Worm (Caenorhabditis elegans): ENCODE measurements around the gene cdo-1.

Gene cdo-1

DNA sequence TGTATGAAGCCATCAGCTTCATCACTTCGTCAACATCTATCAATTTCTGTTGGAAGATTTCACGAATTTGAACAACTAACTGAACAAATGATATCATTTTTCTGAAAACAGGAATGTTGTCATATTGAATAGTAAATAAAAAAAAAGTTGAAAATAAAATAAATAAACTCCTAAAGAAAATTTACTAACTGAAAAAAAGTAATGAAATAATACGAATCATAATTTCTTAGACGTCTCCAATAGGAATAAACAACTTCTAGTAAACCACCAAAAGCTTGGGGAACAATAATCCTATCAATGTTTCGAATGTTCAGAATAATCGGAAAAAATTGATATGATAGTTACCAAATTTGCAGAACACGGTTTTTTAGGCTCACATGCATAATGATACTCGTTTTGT is at the start of gene cdo-1:
cdo-1 (minus strand) TSS at position 101 of the 400 bp plus-strand sequence.
- TF ChIP-seq T22C8.4 (GFP tag; IDR thresholded peaks at IDR 0.05) (no peak), med-1 (GFP tag; optimal IDR thresholded peaks at IDR 0.05; ENCODE audit: insufficient read depth) (no peak), cog-1 (tag; optimal IDR thresholded peaks at IDR 0.05) (no peak), ref-1 (GFP tag; conservative IDR thresholded peaks at IDR 0.05) (no peak), klf-2 (GFP tag; conservative IDR thresholded peaks at IDR 0.05) (no peak), flt-1 (GFP tag; IDR thresholded peaks at IDR 0.05) (no peak), ztf-29 (GFP tag; IDR thresholded peaks at IDR 0.05) (no peak), tab-1 (GFP tag; IDR thresholded peaks at IDR 0.05) (no peak), ztf-23 (GFP tag; IDR thresholded peaks at IDR 0.05) (no peak)

DNA sequence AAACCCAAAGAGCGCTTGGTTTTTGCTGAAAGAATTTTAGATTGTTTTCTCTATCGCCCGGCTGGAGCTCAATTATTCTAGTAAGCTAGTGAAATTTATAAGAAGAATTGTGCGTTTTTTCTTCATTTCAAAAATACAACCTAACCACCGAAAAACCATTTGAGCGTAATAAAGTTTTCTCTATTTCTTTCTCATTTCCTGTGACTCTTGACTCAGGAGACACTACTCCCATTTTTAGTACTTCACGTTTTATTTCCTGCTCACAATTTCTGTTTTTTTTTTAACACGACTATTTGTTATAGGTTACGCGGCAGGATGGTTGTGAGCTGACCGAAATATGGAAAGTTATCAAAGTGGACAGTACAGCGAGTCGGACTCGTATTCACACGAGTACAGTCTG is 49.6 kb upstream of the cdo-1 start, which contains the start of gene F35H12.6:
F35H12.6 (plus strand) TSS at position 301 of the 400 bp plus-strand sequence.
- TF ChIP-seq tab-1 (GFP tag; IDR thresholded peaks at IDR 0.05) (no peak), ref-1 (GFP tag; conservative IDR thresholded peaks at IDR 0.05) (no peak), ztf-29 (GFP tag; IDR thresholded peaks at IDR 0.05) (no peak), cog-1 (tag; optimal IDR thresholded peaks at IDR 0.05) (no peak), med-1 (GFP tag; optimal IDR thresholded peaks at IDR 0.05; ENCODE audit: insufficient read depth) (no peak), flt-1 (GFP tag; IDR thresholded peaks at IDR 0.05) (no peak), T22C8.4 (GFP tag; IDR thresholded peaks at IDR 0.05) (no peak), ztf-23 (GFP tag; IDR thresholded peaks at IDR 0.05) (no peak), klf-2 (GFP tag; conservative IDR thresholded peaks at IDR 0.05) (no peak)

DNA sequence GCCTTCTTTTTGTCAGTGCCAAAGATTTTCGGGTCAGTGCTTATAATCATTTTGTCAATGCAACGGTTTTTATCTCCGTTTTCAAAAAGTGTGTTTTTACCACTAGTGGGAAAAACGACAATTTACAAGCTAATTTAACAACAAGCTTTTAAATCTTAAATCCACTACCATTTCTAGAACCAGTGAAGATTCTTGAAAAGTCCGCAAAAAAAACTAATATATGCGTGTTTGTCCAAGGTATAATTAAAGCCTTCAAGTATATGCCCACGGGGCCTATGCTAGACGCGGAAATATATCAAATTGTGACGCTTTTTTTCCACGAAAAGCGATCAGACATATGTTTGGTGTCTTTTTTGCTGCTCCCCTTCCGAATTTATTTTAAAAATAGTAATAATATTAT is 49.2 kb upstream of the cdo-1 start:
- TF ChIP-seq ztf-29 (GFP tag; IDR thresholded peaks at IDR 0.05) (no peak), med-1 (GFP tag; optimal IDR thresholded peaks at IDR 0.05; ENCODE audit: insufficient read depth) (no peak), ref-1 (GFP tag; conservative IDR thresholded peaks at IDR 0.05) (no peak), T22C8.4 (GFP tag; IDR thresholded peaks at IDR 0.05) (no peak), klf-2 (GFP tag; conservative IDR thresholded peaks at IDR 0.05) (no peak), flt-1 (GFP tag; IDR thresholded peaks at IDR 0.05) (no peak), ztf-23 (GFP tag; IDR thresholded peaks at IDR 0.05) (no peak)

DNA sequence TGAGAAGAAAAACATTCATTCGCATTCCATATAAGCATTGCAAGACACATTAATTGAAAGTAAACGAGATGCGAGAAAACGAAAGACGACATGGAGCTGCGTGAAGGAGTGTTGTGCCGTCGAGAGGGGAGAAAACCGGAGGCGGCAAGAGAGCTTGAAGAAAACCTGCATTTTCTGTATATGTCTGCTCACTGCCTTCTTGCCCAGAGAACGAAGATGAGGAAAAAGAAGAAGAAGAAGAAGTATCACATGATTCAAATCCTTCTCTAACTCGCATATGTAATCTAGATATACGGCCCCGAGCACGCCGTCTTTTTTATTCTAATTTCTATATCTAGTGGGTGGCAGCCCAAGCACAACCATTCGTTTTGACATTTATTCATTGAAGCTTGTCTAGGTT is 47.0 kb upstream of the cdo-1 start:
- TF ChIP-seq ztf-29 (GFP tag; IDR thresholded peaks at IDR 0.05) = no peak
- TF ChIP-seq ztf-23 (GFP tag; IDR thresholded peaks at IDR 0.05) = no peak
- TF ChIP-seq ref-1 (GFP tag; conservative IDR thresholded peaks at IDR 0.05) = no peak
- no peak for TF ChIP-seq klf-2 (GFP tag; conservative IDR thresholded peaks at IDR 0.05)
- TF ChIP-seq T22C8.4 (GFP tag; IDR thresholded peaks at IDR 0.05) = no peak
- TF ChIP-seq tab-1 (GFP tag; IDR thresholded peaks at IDR 0.05) = no peak
- no peak for TF ChIP-seq flt-1 (GFP tag; IDR thresholded peaks at IDR 0.05)
- no peak for TF ChIP-seq med-1 (GFP tag; optimal IDR thresholded peaks at IDR 0.05; ENCODE audit: insufficient read depth)
- no peak for TF ChIP-seq cog-1 (tag; optimal IDR thresholded peaks at IDR 0.05)

DNA sequence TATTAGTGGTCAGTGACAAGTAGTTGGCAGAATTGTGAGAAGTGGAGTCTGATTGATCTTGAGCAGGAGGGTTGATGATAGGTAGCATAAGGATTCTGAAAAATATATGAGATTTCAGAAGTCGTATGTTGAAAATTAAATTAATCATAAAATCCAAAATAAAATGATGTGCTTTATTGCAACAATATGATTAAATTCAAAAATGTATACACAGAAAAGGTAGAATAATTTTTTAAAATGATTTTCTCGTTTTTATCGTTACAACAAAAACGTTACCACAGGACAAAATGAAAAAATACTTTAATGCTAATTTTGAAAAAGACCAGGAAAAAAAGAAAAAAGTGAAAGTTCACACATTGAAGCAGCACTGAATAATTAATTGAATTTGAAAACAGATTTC is 39.1 kb upstream of the cdo-1 start, which contains the start of gene ZC13.10:
ZC13.10 (minus strand) TSS at position 101 of the 400 bp plus-strand sequence.
- TF ChIP-seq cog-1 (tag; optimal IDR thresholded peaks at IDR 0.05) = no peak
- no peak for TF ChIP-seq klf-2 (GFP tag; conservative IDR thresholded peaks at IDR 0.05)
- TF ChIP-seq tab-1 (GFP tag; IDR thresholded peaks at IDR 0.05) = no peak
- no peak for TF ChIP-seq ztf-29 (GFP tag; IDR thresholded peaks at IDR 0.05)
- no peak for TF ChIP-seq ref-1 (GFP tag; conservative IDR thresholded peaks at IDR 0.05)
- TF ChIP-seq ztf-23 (GFP tag; IDR thresholded peaks at IDR 0.05) = no peak
- no peak for TF ChIP-seq T22C8.4 (GFP tag; IDR thresholded peaks at IDR 0.05)
- TF ChIP-seq flt-1 (GFP tag; IDR thresholded peaks at IDR 0.05) = no peak
- no peak for TF ChIP-seq med-1 (GFP tag; optimal IDR thresholded peaks at IDR 0.05; ENCODE audit: insufficient read depth)

DNA sequence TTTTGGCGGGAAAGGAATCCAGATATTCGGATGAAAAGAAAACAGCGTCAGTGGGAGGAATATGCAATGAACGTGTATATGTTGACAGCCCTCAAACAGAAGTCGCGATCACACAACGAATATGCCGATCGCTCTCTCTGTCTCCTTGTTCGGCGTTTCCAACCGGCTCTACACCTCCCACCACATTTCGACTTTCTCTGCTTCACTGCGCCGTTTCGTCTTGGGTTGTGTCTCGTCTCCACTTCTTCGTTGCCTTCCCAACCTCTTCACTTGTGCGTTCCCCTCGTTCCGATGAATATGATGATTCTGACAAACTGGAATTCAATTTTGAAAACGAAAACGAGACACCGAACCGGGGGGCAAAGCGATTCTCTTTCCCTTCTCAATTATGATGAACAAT is 34.6 kb upstream of the cdo-1 start, which contains the start of gene mab-7:
mab-7 (minus strand) TSS at position 101 of the 400 bp plus-strand sequence.
- TF ChIP-seq klf-2 (GFP tag; conservative IDR thresholded peaks at IDR 0.05) (no peak), med-1 (GFP tag; optimal IDR thresholded peaks at IDR 0.05; ENCODE audit: insufficient read depth) (no peak), ztf-29 (GFP tag; IDR thresholded peaks at IDR 0.05) (no peak), cog-1 (tag; optimal IDR thresholded peaks at IDR 0.05) (no peak), ztf-23 (GFP tag; IDR thresholded peaks at IDR 0.05) (no peak), tab-1 (GFP tag; IDR thresholded peaks at IDR 0.05) (no peak), ref-1 (GFP tag; conservative IDR thresholded peaks at IDR 0.05) (no peak), flt-1 (GFP tag; IDR thresholded peaks at IDR 0.05) (no peak), T22C8.4 (GFP tag; IDR thresholded peaks at IDR 0.05) (no peak)

DNA sequence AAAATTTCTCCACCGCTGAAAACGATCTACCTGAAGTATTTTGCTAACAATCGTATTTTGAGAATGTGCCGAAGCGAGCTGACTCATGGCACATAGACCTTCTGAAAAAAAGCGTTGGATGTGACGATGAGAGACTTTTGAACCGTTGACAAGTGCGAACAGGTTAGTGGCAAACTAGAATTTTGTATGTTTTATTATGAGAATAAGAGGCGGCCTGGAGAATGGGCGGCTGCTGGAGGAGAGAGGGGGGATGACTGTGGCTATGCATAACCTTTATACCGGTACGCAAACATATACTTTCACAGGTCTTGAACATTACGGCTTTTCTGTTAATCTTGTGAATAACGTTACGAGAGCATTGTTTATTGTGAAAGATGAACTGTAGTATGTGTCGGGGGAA is 24.9 kb upstream of the cdo-1 start, which contains the start of gene mam-1:
mam-1 (minus strand) TSS at position 101 of the 400 bp plus-strand sequence.
- no peak for TF ChIP-seq ref-1 (GFP tag; conservative IDR thresholded peaks at IDR 0.05)
- TF ChIP-seq ztf-23 (GFP tag; IDR thresholded peaks at IDR 0.05) = no peak
- TF ChIP-seq flt-1 (GFP tag; IDR thresholded peaks at IDR 0.05) = no peak
- no peak for TF ChIP-seq T22C8.4 (GFP tag; IDR thresholded peaks at IDR 0.05)
- TF ChIP-seq klf-2 (GFP tag; conservative IDR thresholded peaks at IDR 0.05) = no peak
- TF ChIP-seq cog-1 (tag; optimal IDR thresholded peaks at IDR 0.05) = no peak
- TF ChIP-seq tab-1 (GFP tag; IDR thresholded peaks at IDR 0.05) = no peak
- no peak for TF ChIP-seq ztf-29 (GFP tag; IDR thresholded peaks at IDR 0.05)
- no peak for TF ChIP-seq med-1 (GFP tag; optimal IDR thresholded peaks at IDR 0.05; ENCODE audit: insufficient read depth)

DNA sequence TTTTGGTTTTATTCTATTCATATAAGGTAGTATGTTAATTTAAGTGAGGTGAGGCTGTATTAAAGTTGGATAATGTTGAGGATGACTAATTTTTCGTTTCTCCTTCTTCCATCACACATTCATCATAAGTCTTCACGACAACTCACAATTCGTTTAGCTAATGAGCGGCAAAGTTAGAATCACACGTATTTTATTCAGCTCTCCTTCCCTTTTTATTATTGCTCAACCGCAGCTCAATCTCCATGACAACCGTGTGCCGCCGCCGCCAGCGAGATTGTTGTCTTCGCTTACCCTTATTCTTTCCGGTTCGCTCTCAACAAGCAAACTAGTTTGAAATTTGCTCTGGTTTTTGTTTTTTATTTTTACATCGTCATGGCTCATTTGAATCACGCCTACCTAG is 17.0 kb upstream of the cdo-1 start, which contains the start of gene ZC13.2:
ZC13.2 (plus strand) TSS at position 301 of the 400 bp plus-strand sequence.
- TF ChIP-seq med-1 (GFP tag; optimal IDR thresholded peaks at IDR 0.05; ENCODE audit: insufficient read depth) = no peak
- TF ChIP-seq ztf-29 (GFP tag; IDR thresholded peaks at IDR 0.05) = no peak
- TF ChIP-seq ref-1 (GFP tag; conservative IDR thresholded peaks at IDR 0.05) = no peak
- TF ChIP-seq ztf-23 (GFP tag; IDR thresholded peaks at IDR 0.05) = no peak
- TF ChIP-seq tab-1 (GFP tag; IDR thresholded peaks at IDR 0.05) = no peak
- no peak for TF ChIP-seq flt-1 (GFP tag; IDR thresholded peaks at IDR 0.05)
- TF ChIP-seq T22C8.4 (GFP tag; IDR thresholded peaks at IDR 0.05) = no peak
- no peak for TF ChIP-seq cog-1 (tag; optimal IDR thresholded peaks at IDR 0.05)
- no peak for TF ChIP-seq klf-2 (GFP tag; conservative IDR thresholded peaks at IDR 0.05)

DNA sequence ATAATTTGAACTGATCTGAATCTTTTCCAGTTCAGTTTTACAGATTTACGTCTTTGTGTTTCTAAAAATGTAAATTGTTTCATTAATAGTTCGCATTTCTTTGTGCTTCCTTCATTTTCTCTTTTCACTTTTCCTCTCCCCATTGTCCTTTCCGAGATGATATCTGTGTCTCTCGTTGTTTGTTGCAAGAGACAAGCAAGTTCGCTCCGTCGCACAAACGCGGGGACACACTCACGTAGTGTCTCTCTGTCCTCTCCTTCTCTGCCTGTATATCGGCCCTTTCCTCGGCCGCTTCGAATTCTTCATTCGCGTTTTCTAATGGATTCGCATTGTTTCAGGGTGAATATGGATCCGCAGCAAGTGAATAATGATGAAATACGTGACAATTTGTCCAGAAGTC is 13.6 kb upstream of the cdo-1 start, which contains the start of gene ZC13.1:
ZC13.1 (plus strand) TSS at position 305 of the 400 bp plus-strand sequence.
- TF ChIP-seq tab-1 (GFP tag; IDR thresholded peaks at IDR 0.05) = no peak
- TF ChIP-seq med-1 (GFP tag; optimal IDR thresholded peaks at IDR 0.05; ENCODE audit: insufficient read depth) = no peak
- peak; percentile 34 for TF ChIP-seq cog-1 (tag; optimal IDR thresholded peaks at IDR 0.05)
- TF ChIP-seq T22C8.4 (GFP tag; IDR thresholded peaks at IDR 0.05) = no peak
- peak; percentile 49; the same call in 1 of the 2 replicates for TF ChIP-seq ztf-23 (GFP tag; IDR thresholded peaks at IDR 0.05)

All from whole organism, midembryonic.